Worm (Caenorhabditis elegans) whole organism, L4/young adult: ENCODE results near the gene ZC239.13.
"Not testable (repeated sequence)": the region's sequence is repeated elsewhere in the genome, so short reads cannot be mapped to it uniquely, and the experiment has no call there.

Experiments
- W03F9.2 ChIP-seq: fragments of 150-350 bp; optimal IDR thresholded peaks from 2 replicates; lab custom pipeline; 2014; ENCODE audit warnings: missing biosample characterization, missing genetic modification characterization
- dao-5 ChIP-seq: sonication (generic microtip); optimal IDR thresholded peaks from 2 replicates; lab custom pipeline; 2016; ENCODE audit warnings: missing genotype, missing genetic modification characterization, moderate library complexity, missing compliant biosample characterization
- him-1 ChIP-seq: sonication (generic microtip); optimal IDR thresholded peaks from 2 replicates; lab custom pipeline; 2016; ENCODE audit warnings: missing genotype, missing genetic modification reagents, missing genetic modification characterization, missing compliant biosample characterization

The ZC239.13 gene

ce11 chrII:3208679-3209078 lies 14.0 kb downstream of the ZC239.13 start, which contains the start of gene sdz-35:
TSS of gene sdz-35 (minus strand) at chrII:3208779.
- no peak for TF ChIP-seq dao-5 (tag; lab: Kevin White, UChicago)
- no peak for TF ChIP-seq him-1 (tag; lab: Kevin White, UChicago)
- no peak for TF ChIP-seq W03F9.2

- TF ChIP-seq W03F9.2 (no peak), him-1 (tag; lab: Kevin White, UChicago) (no peak), dao-5 (tag; lab: Kevin White, UChicago) (no peak)
Observed at ce11 chrII:3206423-3206989, 16.1 kb downstream of the ZC239.13 start, which contains the start of the genes ZC239.20 and ZC239.21. TSS of gene ZC239.20 (minus strand) at chrII:3206523. TSS of gene ZC239.21 (plus strand) at chrII:3206939.

- no peak for TF ChIP-seq him-1 (tag; lab: Kevin White, UChicago)
- TF ChIP-seq W03F9.2: no peak
- TF ChIP-seq dao-5 (tag; lab: Kevin White, UChicago): no peak
Observed at ce11 chrII:3203415-3203814, 19.2 kb downstream of the ZC239.13 start, which contains the start of gene sri-50. TSS of gene sri-50 (plus strand) at chrII:3203715.

- TF ChIP-seq him-1 (tag; lab: Kevin White, UChicago) (no peak), dao-5 (tag; lab: Kevin White, UChicago) (no peak), W03F9.2 (no peak)
Observed at ce11 chrII:3202519-3202918, 20.1 kb downstream of the ZC239.13 start, which contains the start of gene sri-53. TSS of gene sri-53 (minus strand) at chrII:3202619.

- TF ChIP-seq him-1 (tag; lab: Kevin White, UChicago); W03F9.2; dao-5 (tag; lab: Kevin White, UChicago): not testable (repeated sequence)
Observed at ce11 chrII:3201242-3201641, 21.4 kb downstream of the ZC239.13 start, which contains the start of gene sri-48. TSS of gene sri-48 (minus strand) at chrII:3201342.

ce11 chrII:3198998-3199397 lies 23.6 kb downstream of the ZC239.13 start, which contains the start of gene sri-51:
TSS of gene sri-51 (minus strand) at chrII:3199098.
- no peak for TF ChIP-seq dao-5 (tag; lab: Kevin White, UChicago)
- no peak for TF ChIP-seq W03F9.2
- TF ChIP-seq him-1 (tag; lab: Kevin White, UChicago): no peak

- TF ChIP-seq him-1 (tag; lab: Kevin White, UChicago) (no peak), dao-5 (tag; lab: Kevin White, UChicago) (no peak)
Observed at ce11 chrII:3196966-3197365, 25.7 kb downstream of the ZC239.13 start, which contains the start of gene gcy-15. TSS of gene gcy-15 (minus strand) at chrII:3197066.

ce11 chrII:3195739-3196138 lies 26.9 kb downstream of the ZC239.13 start:
- TF ChIP-seq dao-5 (tag; lab: Kevin White, UChicago) (no peak), him-1 (tag; lab: Kevin White, UChicago) (no peak), W03F9.2 (no peak)

- TF ChIP-seq him-1 (tag; lab: Kevin White, UChicago); W03F9.2; dao-5 (tag; lab: Kevin White, UChicago): not testable (repeated sequence)
Observed at ce11 chrII:3191544-3191943, 31.1 kb downstream of the ZC239.13 start, which contains the start of gene Y27F2A.9. TSS of gene Y27F2A.9 (minus strand) at chrII:3191644.

ce11 chrII:3189038-3189437 lies 33.6 kb downstream of the ZC239.13 start, which contains the start of gene Y27F2A.11:
TSS of gene Y27F2A.11 (plus strand) at chrII:3189338.
- TF ChIP-seq him-1 (tag; lab: Kevin White, UChicago); dao-5 (tag; lab: Kevin White, UChicago); W03F9.2: not testable (repeated sequence)

- TF ChIP-seq W03F9.2 (no peak), him-1 (tag; lab: Kevin White, UChicago) (no peak), dao-5 (tag; lab: Kevin White, UChicago) (no peak)
Observed at ce11 chrII:3185848-3186247, 36.8 kb downstream of the ZC239.13 start.

- TF ChIP-seq dao-5 (tag; lab: Kevin White, UChicago); him-1 (tag; lab: Kevin White, UChicago); W03F9.2: not testable (repeated sequence)
Observed at ce11 chrII:3184858-3185257, 37.8 kb downstream of the ZC239.13 start, which contains the start of gene sri-78. TSS of gene sri-78 (plus strand) at chrII:3185158.

ce11 chrII:3183300-3183840 lies 39.3 kb downstream of the ZC239.13 start, which contains the start of the genes Y27F2A.6 and Y27F2A.8:
TSS of gene Y27F2A.6 (minus strand) at chrII:3183400.
TSS of gene Y27F2A.8 (plus strand) at chrII:3183790.
- TF ChIP-seq him-1 (tag; lab: Kevin White, UChicago); dao-5 (tag; lab: Kevin White, UChicago); W03F9.2: not testable (repeated sequence)

- not testable (repeated sequence) for TF ChIP-seq W03F9.2; him-1 (tag; lab: Kevin White, UChicago); dao-5 (tag; lab: Kevin White, UChicago)
Observed at ce11 chrII:3177663-3178062, 45.0 kb downstream of the ZC239.13 start, which contains the start of gene sri-40. TSS of gene sri-40 (plus strand) at chrII:3177963.
